Fruit fly (Drosophila melanogaster) whole organism, embryonic: ENCODE results near the gene CCDC53.

Experiments used
- Antp ChIP-seq: fragments of 200-800 bp; sonication (Bioruptor generic); optimal IDR thresholded peaks from 3 replicates; lab custom pipeline; 2016; ENCODE audit warnings: missing biosample characterization, missing genetic modification characterization
- B-H1 ChIP-seq: fragments of 200-800 bp; sonication (Bioruptor generic); IDR thresholded peaks from 3 replicates; pipeline ENCODE4 v1.3.6; 2022; ENCODE audit warnings: missing biosample characterization, missing genetic modification characterization
- Bteb2 ChIP-seq: fragments of 200-800 bp; sonication (Bioruptor generic); optimal IDR thresholded peaks from 2 replicates; lab custom pipeline; 2016; ENCODE audit warnings: missing biosample characterization, missing genetic modification characterization
- CG10431 ChIP-seq: fragments of 200-800 bp; sonication (Bioruptor generic); optimal IDR thresholded peaks from 3 replicates; lab custom pipeline; 2018; ENCODE audit warnings: missing biosample characterization, mild to moderate bottlenecking, missing genetic modification characterization
- CG12769 ChIP-seq: fragments of 200-800 bp; sonication (Bioruptor generic); optimal IDR thresholded peaks from 2 replicates; lab custom pipeline; 2019; ENCODE audit warnings: missing biosample characterization, mild to moderate bottlenecking, missing genetic modification characterization, moderate library complexity
- CG13424 ChIP-seq: fragments of 200-800 bp; sonication (Bioruptor generic); optimal IDR thresholded peaks from 2 replicates; lab custom pipeline; 2019; ENCODE audit warnings: missing biosample characterization, mild to moderate bottlenecking, missing genetic modification characterization, moderate library complexity
- CG15073 ChIP-seq: fragments of 200-800 bp; sonication (Bioruptor generic); optimal IDR thresholded peaks from 2 replicates; lab custom pipeline; 2016; ENCODE audit warnings: missing biosample characterization, missing genetic modification characterization
- CG15514 ChIP-seq: fragments of 200-800 bp; sonication (Bioruptor generic); optimal IDR thresholded peaks from 3 replicates; lab custom pipeline; 2017; ENCODE audit warnings: missing biosample characterization, missing genetic modification characterization, mild to moderate bottlenecking, moderate library complexity, missing genetic modification reagents
- CG17802 ChIP-seq: fragments of 200-800 bp; sonication (Bioruptor generic); optimal IDR thresholded peaks from 2 replicates; lab custom pipeline; 2018; ENCODE audit warnings: missing biosample characterization, mild to moderate bottlenecking, missing genetic modification characterization, moderate library complexity
- CG2116 ChIP-seq: fragments of 200-800 bp; sonication (Bioruptor generic); optimal IDR thresholded peaks from 3 replicates; lab custom pipeline; 2018; ENCODE audit warnings: missing biosample characterization, mild to moderate bottlenecking, missing genetic modification characterization
- CG2120 ChIP-seq: fragments of 200-800 bp; sonication (Bioruptor generic); optimal IDR thresholded peaks from 3 replicates; lab custom pipeline; 2016; ENCODE audit warnings: missing biosample characterization, missing genetic modification characterization
- CG2129 ChIP-seq: fragments of 200-800 bp; sonication (Bioruptor generic); IDR thresholded peaks from 2 replicates; pipeline ENCODE4 v1.3.6; 2022; ENCODE audit warnings: missing biosample characterization, missing genetic modification characterization; ENCODE audit not compliant: partially characterized antibody
- CG30431 ChIP-seq: fragments of 200-800 bp; sonication (Bioruptor generic); optimal IDR thresholded peaks from 2 replicates; lab custom pipeline; 2017; ENCODE audit warnings: missing biosample characterization, missing genetic modification characterization
- CG31441 ChIP-seq: fragments of 200-800 bp; sonication (Bioruptor generic); IDR thresholded peaks from 2 replicates; pipeline ENCODE4 v1.3.6; 2022; ENCODE audit warnings: missing biosample characterization, missing genetic modification characterization
- CG4282 ChIP-seq: fragments of 200-800 bp; sonication (Bioruptor generic); optimal IDR thresholded peaks from 2 replicates; lab custom pipeline; 2016; ENCODE audit warnings: missing biosample characterization, missing genetic modification characterization
- CG5245 ChIP-seq: fragments of 200-800 bp; sonication (Bioruptor generic); optimal IDR thresholded peaks from 3 replicates; lab custom pipeline; 2016; ENCODE audit warnings: missing biosample characterization, missing genetic modification characterization
- CG6765 ChIP-seq: fragments of 200-800 bp; sonication (Bioruptor generic); optimal IDR thresholded peaks from 3 replicates; lab custom pipeline; 2017; ENCODE audit warnings: missing biosample characterization, mild to moderate bottlenecking, missing genetic modification characterization
- D19A ChIP-seq: fragments of 200-800 bp; optimal IDR thresholded peaks from 3 replicates; lab custom pipeline; 2019; ENCODE audit warnings: missing biosample characterization, mild to moderate bottlenecking, missing genetic modification characterization, moderate library complexity
- Dek ChIP-seq: fragments of 200-800 bp; sonication (Bioruptor generic); optimal IDR thresholded peaks from 3 replicates; lab custom pipeline; 2019; ENCODE audit warnings: missing biosample characterization, mild to moderate bottlenecking, missing genetic modification characterization, moderate library complexity
- Doc3 ChIP-seq: fragments of 200-800 bp; sonication (Bioruptor generic); IDR thresholded peaks from 3 replicates; pipeline ENCODE4 v1.3.6; 2022; ENCODE audit warnings: missing biosample characterization, missing genetic modification characterization; ENCODE audit not compliant: partially characterized antibody
- Eip74EF ChIP-seq, 2 experiments: fragments of 200-800 bp in 1 of 2; fragments of >200 bp in 1 of 2; sonication (Bioruptor generic) in 1 of 2; optimal IDR thresholded peaks; 2 replicates each; lab custom pipeline; 2017 to 2019; ENCODE audit warnings: missing biosample characterization in 2 of 2, missing genetic modification characterization in 2 of 2, mild to moderate bottlenecking in 1 of 2, moderate library complexity in 1 of 2
- Fer1 ChIP-seq: fragments of 200-800 bp; sonication (Bioruptor generic); optimal IDR thresholded peaks from 2 replicates; lab custom pipeline; 2017; ENCODE audit warnings: missing biosample characterization, mild to moderate bottlenecking, missing genetic modification characterization
- Hmr ChIP-seq: fragments of 200-800 bp; sonication (Bioruptor generic); optimal IDR thresholded peaks from 3 replicates; lab custom pipeline; 2017; ENCODE audit warnings: mild to moderate bottlenecking, missing biosample characterization, missing genetic modification reagents, missing genetic modification characterization
- Max ChIP-seq: fragments of 200-800 bp; sonication (Bioruptor generic); optimal IDR thresholded peaks from 2 replicates; lab custom pipeline; 2016; ENCODE audit warnings: missing biosample characterization, mild to moderate bottlenecking, missing genetic modification characterization
- Myb ChIP-seq: fragments of 200-800 bp; sonication (Bioruptor generic); optimal IDR thresholded peaks from 2 replicates; lab custom pipeline; 2016; ENCODE audit warnings: missing biosample characterization, missing genetic modification characterization
- Sox100B ChIP-seq: fragments of 200-800 bp; sonication (Bioruptor generic); optimal IDR thresholded peaks from 3 replicates; lab custom pipeline; 2018; ENCODE audit warnings: missing biosample characterization, mild to moderate bottlenecking, missing genetic modification characterization
- Taf1 ChIP-seq: fragments of 200-800 bp; sonication (Bioruptor generic); IDR thresholded peaks from 2 replicates; pipeline ENCODE4 v1.3.6; 2022; ENCODE audit warnings: missing biosample characterization, missing genetic modification characterization
- bbx ChIP-seq: fragments of 200-800 bp; sonication (Bioruptor generic); IDR thresholded peaks from 2 replicates; pipeline ENCODE4 v1.3.6; 2022; ENCODE audit warnings: missing biosample characterization, missing genetic modification characterization; ENCODE audit not compliant: partially characterized antibody
- cwo ChIP-seq: fragments of 200-800 bp; sonication (Bioruptor generic); optimal IDR thresholded peaks from 3 replicates; lab custom pipeline; 2017; ENCODE audit warnings: missing biosample characterization, missing genetic modification characterization, mild to moderate bottlenecking, moderate library complexity, missing genetic modification reagents
- danr ChIP-seq: fragments of 200-800 bp; sonication (Bioruptor generic); IDR thresholded peaks from 2 replicates; pipeline ENCODE4 v1.3.6; 2022; ENCODE audit warnings: missing biosample characterization, missing genetic modification characterization
- esg ChIP-seq: fragments of 200-800 bp; sonication (Bioruptor generic); conservative IDR thresholded peaks from 2 replicates; pipeline ENCODE4 v1.3.6; 2022; ENCODE audit warnings: missing biosample characterization, missing genetic modification characterization
- eve ChIP-seq, 2 experiments: fragments of >200 bp; optimal IDR thresholded peaks; 2 replicates each; lab custom pipeline; 2017; ENCODE audit warnings: missing biosample characterization in 2 of 2, missing genetic modification characterization in 2 of 2
- exex ChIP-seq: fragments of 200-800 bp; sonication (Bioruptor generic); optimal IDR thresholded peaks from 4 replicates; lab custom pipeline; 2018; ENCODE audit warnings: missing biosample characterization, mild to moderate bottlenecking, missing genetic modification characterization, moderate library complexity
- fd3F ChIP-seq: fragments of 200-800 bp; sonication (Bioruptor generic); optimal IDR thresholded peaks from 2 replicates; lab custom pipeline; 2018; ENCODE audit warnings: missing biosample characterization, mild to moderate bottlenecking, missing genetic modification characterization, moderate library complexity
- gfzf ChIP-seq: fragments of 200-800 bp; sonication (Bioruptor generic); optimal IDR thresholded peaks from 2 replicates; lab custom pipeline; 2016; ENCODE audit warnings: missing biosample characterization, mild to moderate bottlenecking, missing genetic modification characterization, moderate library complexity
- jigr1 ChIP-seq: fragments of 200-800 bp; sonication (Bioruptor generic); IDR thresholded peaks from 3 replicates; pipeline ENCODE4 v1.3.6; 2022; ENCODE audit warnings: missing biosample characterization, missing genetic modification characterization
- jumu ChIP-seq: fragments of 200-800 bp; sonication (Bioruptor generic); optimal IDR thresholded peaks from 3 replicates; lab custom pipeline; 2016; ENCODE audit warnings: missing biosample characterization, missing genetic modification characterization
- nom ChIP-seq: fragments of 200-800 bp; sonication (Bioruptor generic); optimal IDR thresholded peaks from 2 replicates; lab custom pipeline; 2017; ENCODE audit warnings: missing biosample characterization, missing genetic modification characterization, mild to moderate bottlenecking, moderate library complexity, missing genetic modification reagents
- oc ChIP-seq: fragments of 200-800 bp; sonication (Bioruptor generic); optimal IDR thresholded peaks from 2 replicates; lab custom pipeline; 2018; ENCODE audit warnings: missing biosample characterization, mild to moderate bottlenecking, missing genetic modification characterization, moderate library complexity
- odd ChIP-seq: fragments of 200-800 bp; sonication (Bioruptor generic); optimal IDR thresholded peaks from 2 replicates; lab custom pipeline; 2017; ENCODE audit warnings: missing biosample characterization, mild to moderate bottlenecking, missing genetic modification characterization
- p53 ChIP-seq: fragments of 200-800 bp; sonication (Bioruptor generic); optimal IDR thresholded peaks from 2 replicates; lab custom pipeline; 2016; ENCODE audit warnings: missing biosample characterization, missing genetic modification characterization
- pb ChIP-seq: fragments of 200-800 bp; sonication (Bioruptor generic); optimal IDR thresholded peaks from 3 replicates; lab custom pipeline; 2016; ENCODE audit warnings: missing biosample characterization, missing genetic modification characterization
- sd ChIP-seq: fragments of 200-800 bp; sonication (Bioruptor generic); optimal IDR thresholded peaks from 3 replicates; lab custom pipeline; 2018; ENCODE audit warnings: missing biosample characterization, mild to moderate bottlenecking, missing genetic modification characterization, moderate library complexity
- stwl ChIP-seq: fragments of 200-800 bp; sonication (Bioruptor generic); optimal IDR thresholded peaks from 3 replicates; lab custom pipeline; 2018; ENCODE audit warnings: missing biosample characterization, mild to moderate bottlenecking, missing genetic modification characterization, moderate library complexity
- tna ChIP-seq: fragments of 200-800 bp; sonication (Bioruptor generic); IDR thresholded peaks from 2 replicates; pipeline ENCODE4 v1.3.6; 2022; ENCODE audit warnings: missing biosample characterization, missing genetic modification characterization; ENCODE audit not compliant: partially characterized antibody
- unc-4 ChIP-seq: fragments of 200-800 bp; sonication (Bioruptor generic); IDR thresholded peaks from 2 replicates; pipeline ENCODE4 v1.3.6; 2022; ENCODE audit warnings: missing biosample characterization, missing genetic modification characterization; ENCODE audit not compliant: partially characterized antibody
- usp ChIP-seq: fragments of >200 bp; optimal IDR thresholded peaks from 2 replicates; lab custom pipeline; 2017; ENCODE audit warnings: missing biosample characterization, missing genetic modification characterization

Gene CCDC53

DNA sequence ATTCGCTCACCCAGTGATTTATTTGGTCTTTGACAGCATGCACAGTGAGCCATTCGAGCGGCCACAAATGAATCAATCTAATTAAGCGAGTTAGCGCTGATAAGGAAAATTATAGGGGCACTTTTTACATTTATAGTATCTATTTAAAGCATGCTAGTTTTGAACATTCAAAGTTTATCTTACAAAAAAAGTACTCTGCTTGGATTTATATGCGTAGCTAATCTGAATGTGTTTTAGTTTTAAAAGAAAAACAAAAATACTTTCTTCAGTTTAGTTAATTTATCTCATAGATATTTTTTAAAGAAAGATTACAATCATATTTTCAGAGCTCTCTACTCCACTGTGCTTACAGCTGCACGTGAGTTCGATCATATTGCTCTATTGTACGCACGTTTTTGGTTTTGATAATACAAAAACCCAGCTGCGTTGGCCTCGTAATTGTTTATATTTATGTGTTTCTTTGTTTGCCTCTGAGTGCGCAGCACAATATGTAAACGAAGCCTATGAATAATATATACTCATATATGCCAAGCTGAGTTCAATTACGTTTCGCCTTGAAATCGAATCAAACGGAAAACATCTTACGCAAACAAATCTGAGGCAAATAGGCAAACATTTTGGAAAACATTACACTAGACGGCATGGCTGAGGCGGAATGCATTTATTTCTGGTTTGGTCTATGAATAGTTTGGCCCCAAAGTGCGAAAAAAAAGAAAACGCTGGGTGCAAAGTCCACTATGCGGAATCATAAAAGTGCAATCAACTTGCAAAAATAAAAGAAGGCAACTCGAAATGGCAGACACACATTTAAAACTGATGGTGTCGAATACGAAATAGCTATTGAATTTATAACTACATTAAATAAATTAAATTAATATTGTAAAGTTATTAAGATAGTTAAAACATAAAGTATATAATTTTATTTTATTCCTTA lies 38.9 kb upstream of the CCDC53 start (continued):
- TF ChIP-seq pb (GFP tag; lab: Kevin White, UChicago) (peak; percentile 63), CG30431 (GFP tag; lab: Kevin White, UChicago) (peak; percentile 78), jigr1 (peak; percentile 41; the same call in 1 of the 3 replicates), CG12769 (tag; lab: Kevin White, UChicago) (peak; percentile 35), Max (GFP tag; lab: Kevin White, UChicago) (peak; percentile 87), p53 (peak; percentile 24), jumu (GFP tag; lab: Kevin White, UChicago) (peak; percentile 74), gfzf (GFP tag; lab: Kevin White, UChicago) (no peak), eve (GFP tag; optimal IDR thresholded peaks at IDR 0.05; lab: Kevin White, UChicago) (peak in 1 of 2 experiments; percentile 94), CG10431 (no peak), CG2120 (GFP tag; lab: Kevin White, UChicago) (peak; percentile 89), oc (tag; lab: Kevin White, UChicago) (peak; percentile 64), CG6765 (GFP tag; lab: Kevin White, UChicago) (peak; percentile 81), cwo (GFP tag; lab: Kevin White, UChicago) (peak; percentile 100), Antp (GFP tag; lab: Kevin White, UChicago) (peak; percentile 78), Bteb2 (peak; percentile 76), CG4282 (GFP tag; lab: Kevin White, UChicago) (peak; percentile 42), CG5245 (GFP tag; lab: Kevin White, UChicago) (peak; percentile 75), CG13424 (tag; lab: Kevin White, UChicago) (peak; percentile 89), Hmr (GFP tag; lab: Kevin White, UChicago) (peak; percentile 89), tna (GFP tag; lab: Robert Waterston, UW) (no peak), odd (GFP tag; lab: Kevin White, UChicago) (peak; percentile 84), Sox100B (peak; percentile 93), nom (GFP tag; lab: Kevin White, UChicago) (peak; percentile 84), B-H1 (GFP tag; lab: Robert Waterston, UW) (peak; percentile 76), Fer1 (GFP tag; lab: Kevin White, UChicago) (peak; percentile 89), exex (tag; lab: Kevin White, UChicago) (peak; percentile 46), CG15514 (peak; percentile 72), Doc3 (GFP tag; lab: Robert Waterston, UW) (no peak), CG2116 (peak; percentile 67), CG31441 (GFP tag; lab: Robert Waterston, UW) (peak; percentile 91), Myb (GFP tag; lab: Kevin White, UChicago) (peak; percentile 61), Eip74EF (GFP tag; optimal IDR thresholded peaks at IDR 0.05; lab: Kevin White, UChicago) (peak in 1 of 2 experiments; percentile 90), sd (tag; lab: Kevin White, UChicago) (peak; percentile 68), CG2129 (GFP tag; lab: Robert Waterston, UW) (no peak), CG17802 (tag; lab: Kevin White, UChicago) (no peak), bbx (GFP tag; lab: Robert Waterston, UW) (no peak), Dek (peak; percentile 81), danr (GFP tag; lab: Robert Waterston, UW) (peak; percentile 82), esg (peak; percentile 86), Taf1 (GFP tag; lab: Robert Waterston, UW) (peak; percentile 54; the same call in 1 of the 2 replicates), stwl (no peak), usp (GFP tag; lab: Kevin White, UChicago) (no peak), unc-4 (GFP tag; lab: Robert Waterston, UW) (no peak), fd3F (GFP tag; lab: Kevin White, UChicago) (peak; percentile 84), D19A (peak; percentile 81), CG15073 (GFP tag; lab: Kevin White, UChicago) (no peak)
